Worm (Caenorhabditis elegans) whole organism, L4 larva: ENCODE measurements around the gene C14B9.10.

Experiments used
- ctbp-1 ChIP-seq: fragments of 200-800 bp; sonication (Bioruptor generic); IDR thresholded peaks from 2 replicates; pipeline ENCODE4 v1.3.6; 2022; ENCODE audit warnings: missing genetic modification reagents, missing genetic modification characterization, missing compliant biosample characterization
- fkh-10 ChIP-seq: fragments of 150-350 bp; optimal IDR thresholded peaks from 2 replicates; lab custom pipeline; 2014; ENCODE audit warnings: missing biosample characterization, missing genetic modification reagents, missing genetic modification characterization
- hmg-1.1 ChIP-seq: fragments of 200-800 bp; sonication (Bioruptor generic); IDR thresholded peaks from 2 replicates; pipeline ENCODE4 v1.3.6; 2022; ENCODE audit warnings: missing genetic modification reagents, missing genetic modification characterization, missing compliant biosample characterization
- mdl-1 ChIP-seq, 2 experiments: fragments of 150-350 bp in 1 of 2; sonication (generic microtip) in 1 of 2; optimal IDR thresholded peaks; 2 replicates each; lab custom pipeline; 2014 to 2017; ENCODE audit warnings: missing biosample characterization in 2 of 2, missing genetic modification characterization in 2 of 2
- mxl-3 ChIP-seq: fragments of 200-800 bp; sonication (Bioruptor generic); optimal IDR thresholded peaks from 2 replicates; lab custom pipeline; 2018; ENCODE audit warnings: mild to moderate bottlenecking, missing genetic modification characterization, missing compliant biosample characterization
- nhr-237 ChIP-seq: sonication (generic microtip); optimal IDR thresholded peaks from 2 replicates; lab custom pipeline; 2017; ENCODE audit warnings: missing biosample characterization, missing genetic modification characterization
- nhr-76 ChIP-seq: fragments of 150-350 bp; optimal IDR thresholded peaks from 2 replicates; lab custom pipeline; 2014; ENCODE audit warnings: missing biosample characterization, missing genetic modification characterization
- snpc-4 ChIP-seq: fragments of 150-350 bp; optimal IDR thresholded peaks from 2 replicates; lab custom pipeline; 2014; ENCODE audit warnings: missing biosample characterization, missing genetic modification characterization

DNA sequence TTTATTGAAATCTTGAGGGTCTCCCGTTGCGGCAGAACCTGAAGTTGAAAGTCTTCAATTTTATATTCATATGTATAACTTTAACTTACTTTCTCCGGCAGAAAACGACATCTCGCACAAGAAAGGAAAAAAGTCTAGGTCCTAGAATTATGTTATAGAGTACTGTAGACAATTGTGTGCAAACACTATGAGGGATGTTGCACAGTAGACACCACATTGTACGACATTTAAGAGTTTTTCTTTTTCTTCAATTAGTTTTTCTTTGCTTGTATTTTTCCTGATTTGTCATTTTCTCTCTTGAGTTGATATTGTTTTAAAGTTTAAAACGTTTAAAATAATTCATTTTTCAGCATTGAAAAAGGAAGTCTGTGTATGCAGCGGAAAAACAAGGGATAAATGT, 45.3 kb upstream of the C14B9.10 start, which contains the start of the genes K06H7.7 and grp-1:
- TF ChIP-seq nhr-237 (tag; lab: Kevin White, UChicago) (no peak), ctbp-1 (GFP tag; lab: Robert Waterston, UW) (no peak), hmg-1.1 (GFP tag; lab: Robert Waterston, UW) (no peak), fkh-10 (GFP tag; lab: Kevin White, UChicago) (no peak), nhr-76 (no peak), mdl-1 (tag; optimal IDR thresholded peaks at IDR 0.05; lab: Kevin White, UChicago) (no peak), mxl-3 (GFP tag; lab: Kevin White, UChicago) (no peak), snpc-4 (tag; lab: Kevin White, UChicago) (no peak)
